Fruit fly (Drosophila melanogaster): Measurements from ENCODE around the gene Best3.

dm6 chr3L:15258357-15258756, 44.2 kb downstream of the Best3 start:
- no peak for TF ChIP-seq CG8478 (optimal IDR thresholded peaks at IDR 0.05)
- TF ChIP-seq CTCF (optimal IDR thresholded peaks at IDR 0.05) = no peak

Data from S2 (cell line).